Worm (Caenorhabditis elegans) whole organism, L2 larva: Measurements from ENCODE around the gene C15B12.8.

Source experiments
- R02D3.7 ChIP-seq: fragments of 150-350 bp; optimal IDR thresholded peaks from 2 replicates; lab custom pipeline; 2014; ENCODE audit warnings: missing biosample characterization, missing genetic modification characterization
- blmp-1 ChIP-seq: sonication (generic microtip); optimal IDR thresholded peaks from 2 replicates; lab custom pipeline; 2017; ENCODE audit warnings: missing genetic modification characterization, mild to moderate bottlenecking, missing compliant biosample characterization, antibody characterized with exemption, moderate library complexity; ENCODE audit not compliant: insufficient read depth
- ceh-82 ChIP-seq: fragments of 150-350 bp; optimal IDR thresholded peaks from 2 replicates; lab custom pipeline; 2014; ENCODE audit warnings: missing biosample characterization, missing genetic modification characterization
- egl-27 ChIP-seq: sonication (generic microtip); optimal IDR thresholded peaks from 3 replicates; lab custom pipeline; 2017; ENCODE audit warnings: missing biosample characterization, missing genetic modification reagents, missing genetic modification characterization
- elt-1 ChIP-seq: fragments of 150-350 bp; optimal IDR thresholded peaks from 2 replicates; lab custom pipeline; 2014; ENCODE audit warnings: missing biosample characterization, missing genetic modification characterization
- nhr-237 ChIP-seq: fragments of 150-350 bp; optimal IDR thresholded peaks from 2 replicates; lab custom pipeline; 2014; ENCODE audit warnings: missing biosample characterization, missing genetic modification characterization
- nhr-77 ChIP-seq: fragments of 150-350 bp; optimal IDR thresholded peaks from 2 replicates; lab custom pipeline; 2014; ENCODE audit warnings: missing biosample characterization, missing genetic modification characterization
- snpc-4 ChIP-seq: fragments of 150-350 bp; optimal IDR thresholded peaks from 2 replicates; lab custom pipeline; 2014; ENCODE audit warnings: missing biosample characterization, missing genetic modification characterization
- zag-1 ChIP-seq: fragments of 150-350 bp; optimal IDR thresholded peaks from 2 replicates; lab custom pipeline; 2014; ENCODE audit warnings: missing biosample characterization, missing genetic modification characterization

DNA sequence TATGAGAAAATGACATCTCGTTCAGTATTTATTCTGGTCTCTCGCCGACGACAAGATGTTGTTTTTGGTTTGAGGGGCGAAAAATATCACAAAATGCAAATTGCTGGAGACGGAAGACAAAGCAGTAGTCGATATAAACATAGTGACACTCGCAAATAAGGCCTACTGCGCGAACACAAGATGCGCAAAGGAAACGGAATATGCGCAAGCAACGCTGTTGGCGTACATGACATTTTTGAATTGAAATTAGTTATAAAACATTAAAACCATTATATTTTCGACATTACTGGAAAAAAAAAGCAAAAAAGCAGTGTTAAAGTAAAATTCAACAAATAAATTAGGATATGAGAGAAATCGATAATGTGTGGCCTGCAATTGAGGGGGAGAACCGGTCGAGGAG, 30.9 kb downstream of the C15B12.8 start, which contains the start of gene cdf-1:
- TF ChIP-seq egl-27 (tag; lab: Kevin White, UChicago) (no peak), nhr-237 (no peak), blmp-1 (tag; lab: Kevin White, UChicago) (no peak), elt-1 (no peak), nhr-77 (no peak), R02D3.7 (tag; lab: Kevin White, UChicago) (no peak), zag-1 (tag; lab: Kevin White, UChicago) (no peak), ceh-82 (no peak), snpc-4 (tag; lab: Kevin White, UChicago) (no peak)
